Fruit fly (Drosophila melanogaster) whole organism, embryonic: ENCODE results near the gene Cdc45.

Source experiments
- Atf3 ChIP-seq: fragments of 200-800 bp; sonication (Bioruptor generic); optimal IDR thresholded peaks from 3 replicates; lab custom pipeline; 2016; ENCODE audit warnings: missing biosample characterization, missing genetic modification characterization
- Awh ChIP-seq: fragments of 200-800 bp; sonication (Bioruptor generic); IDR thresholded peaks from 2 replicates; pipeline ENCODE4, ENCODE4 v1.3.6; 2022; ENCODE audit warnings: missing biosample characterization, missing genetic modification characterization
- CG1024 ChIP-seq: fragments of 200-800 bp; sonication (Bioruptor generic); IDR thresholded peaks from 2 replicates; pipeline ENCODE4 v1.3.6; 2022; ENCODE audit warnings: missing biosample characterization, missing genetic modification characterization
- CG10267 ChIP-seq: fragments of 200-800 bp; sonication (Bioruptor generic); optimal IDR thresholded peaks from 2 replicates; lab custom pipeline; 2018; ENCODE audit warnings: missing biosample characterization, mild to moderate bottlenecking, missing genetic modification characterization, moderate library complexity
- CG10431 ChIP-seq: fragments of 200-800 bp; sonication (Bioruptor generic); optimal IDR thresholded peaks from 3 replicates; lab custom pipeline; 2018; ENCODE audit warnings: missing biosample characterization, mild to moderate bottlenecking, missing genetic modification characterization
- CG10462 ChIP-seq: fragments of 200-800 bp; sonication (Bioruptor generic); optimal IDR thresholded peaks from 2 replicates; lab custom pipeline; 2016; ENCODE audit warnings: missing biosample characterization, missing genetic modification characterization
- CG11560 ChIP-seq: fragments of 200-800 bp; sonication (Bioruptor generic); IDR thresholded peaks from 3 replicates; pipeline ENCODE4 v1.3.6; 2022; ENCODE audit warnings: missing biosample characterization, missing genetic modification characterization
- CG1233 ChIP-seq: fragments of 200-800 bp; sonication (Bioruptor generic); optimal IDR thresholded peaks from 4 replicates; lab custom pipeline; 2018; ENCODE audit warnings: missing biosample characterization, mild to moderate bottlenecking, missing genetic modification characterization
- CG13123 ChIP-seq: fragments of 200-800 bp; sonication (Bioruptor generic); optimal IDR thresholded peaks from 2 replicates; lab custom pipeline; 2016; ENCODE audit warnings: missing biosample characterization, missing genetic modification characterization
- CG13287 ChIP-seq: fragments of 200-800 bp; sonication (Bioruptor generic); IDR thresholded peaks from 2 replicates; pipeline ENCODE4 v1.3.6; 2022; ENCODE audit warnings: missing biosample characterization, missing genetic modification characterization; ENCODE audit not compliant: partially characterized antibody
- CG16815 ChIP-seq: fragments of 200-800 bp; sonication (Bioruptor generic); optimal IDR thresholded peaks from 3 replicates; lab custom pipeline; 2017; ENCODE audit warnings: missing biosample characterization, mild to moderate bottlenecking, missing genetic modification characterization
- CG17186 ChIP-seq: fragments of 200-800 bp; sonication (Bioruptor generic); optimal IDR thresholded peaks from 3 replicates; lab custom pipeline; 2017; ENCODE audit warnings: missing biosample characterization, missing genetic modification reagents, missing genetic modification characterization
- CG17829 ChIP-seq: fragments of 200-800 bp; optimal IDR thresholded peaks from 2 replicates; lab custom pipeline; 2019; ENCODE audit warnings: missing biosample characterization, mild to moderate bottlenecking, missing genetic modification characterization, moderate library complexity
- CG17912 ChIP-seq: fragments of 200-800 bp; sonication (Bioruptor generic); optimal IDR thresholded peaks from 2 replicates; lab custom pipeline; 2018; ENCODE audit warnings: missing biosample characterization, mild to moderate bottlenecking, missing genetic modification characterization
- CG18764 ChIP-seq: fragments of 200-800 bp; sonication (Bioruptor generic); optimal IDR thresholded peaks from 3 replicates; lab custom pipeline; 2016; ENCODE audit warnings: missing biosample characterization, missing genetic modification characterization
- CG2116 ChIP-seq: fragments of 200-800 bp; sonication (Bioruptor generic); optimal IDR thresholded peaks from 3 replicates; lab custom pipeline; 2018; ENCODE audit warnings: missing biosample characterization, mild to moderate bottlenecking, missing genetic modification characterization
- CG2120 ChIP-seq: fragments of 200-800 bp; sonication (Bioruptor generic); optimal IDR thresholded peaks from 3 replicates; lab custom pipeline; 2016; ENCODE audit warnings: missing biosample characterization, missing genetic modification characterization
- CG2129 ChIP-seq: fragments of 200-800 bp; sonication (Bioruptor generic); IDR thresholded peaks from 2 replicates; pipeline ENCODE4 v1.3.6; 2022; ENCODE audit warnings: missing biosample characterization, missing genetic modification characterization; ENCODE audit not compliant: partially characterized antibody
- CG2199 ChIP-seq: fragments of 200-800 bp; sonication (Bioruptor generic); IDR thresholded peaks from 3 replicates; pipeline ENCODE4 v1.3.6; 2022; ENCODE audit warnings: missing biosample characterization, missing genetic modification characterization
- CG3163 ChIP-seq: fragments of 200-800 bp; sonication (Bioruptor generic); optimal IDR thresholded peaks from 3 replicates; lab custom pipeline; 2016; ENCODE audit warnings: missing biosample characterization, missing genetic modification characterization
- CG32767 ChIP-seq: fragments of 200-800 bp; sonication (Bioruptor generic); IDR thresholded peaks from 2 replicates; pipeline ENCODE4 v1.3.6; 2022; ENCODE audit warnings: missing biosample characterization, missing genetic modification characterization
- CG3281 ChIP-seq: fragments of 200-800 bp; sonication (Bioruptor generic); optimal IDR thresholded peaks from 3 replicates; lab custom pipeline; 2017; ENCODE audit warnings: missing biosample characterization, mild to moderate bottlenecking, missing genetic modification characterization
- CG33557 ChIP-seq: fragments of 200-800 bp; sonication (Bioruptor generic); optimal IDR thresholded peaks from 2 replicates; lab custom pipeline; 2019; ENCODE audit warnings: missing biosample characterization, mild to moderate bottlenecking, missing genetic modification characterization, moderate library complexity
- CG3847 ChIP-seq: fragments of 200-800 bp; sonication (Bioruptor generic); IDR thresholded peaks from 2 replicates; pipeline ENCODE4 v1.3.6; 2022; ENCODE audit warnings: missing biosample characterization, missing genetic modification characterization
- CG4820 ChIP-seq: fragments of 200-800 bp; sonication (Bioruptor generic); optimal IDR thresholded peaks from 3 replicates; lab custom pipeline; 2016; ENCODE audit warnings: missing biosample characterization, missing genetic modification characterization
- CG5245 ChIP-seq: fragments of 200-800 bp; sonication (Bioruptor generic); optimal IDR thresholded peaks from 3 replicates; lab custom pipeline; 2016; ENCODE audit warnings: missing biosample characterization, missing genetic modification characterization
- CG6272 ChIP-seq: fragments of 200-800 bp; sonication (Bioruptor generic); IDR thresholded peaks from 2 replicates; pipeline ENCODE4 v1.3.6; 2022; ENCODE audit warnings: missing biosample characterization, missing genetic modification characterization
- CG8089 ChIP-seq: fragments of 200-800 bp; sonication (Bioruptor generic); optimal IDR thresholded peaks from 3 replicates; lab custom pipeline; 2016; ENCODE audit warnings: missing biosample characterization, missing genetic modification characterization
- CG8281 ChIP-seq: fragments of 200-800 bp; sonication (Bioruptor generic); optimal IDR thresholded peaks from 2 replicates; lab custom pipeline; 2018; ENCODE audit warnings: missing biosample characterization, mild to moderate bottlenecking, missing genetic modification characterization, moderate library complexity
- Chrac-16 ChIP-seq: fragments of 200-800 bp; sonication (Bioruptor generic); optimal IDR thresholded peaks from 3 replicates; lab custom pipeline; 2016; ENCODE audit warnings: missing biosample characterization, missing genetic modification characterization
- Nf-YA ChIP-seq: fragments of 200-800 bp; sonication (Bioruptor generic); IDR thresholded peaks from 2 replicates; pipeline ENCODE4 v1.3.6; 2022; ENCODE audit warnings: missing biosample characterization, missing genetic modification characterization
- bcd ChIP-seq: fragments of 200-800 bp; sonication (Bioruptor generic); optimal IDR thresholded peaks from 2 replicates; lab custom pipeline; 2017; ENCODE audit warnings: missing biosample characterization, mild to moderate bottlenecking, missing genetic modification characterization
- bowl ChIP-seq: fragments of 200-800 bp; sonication (Bioruptor generic); IDR thresholded peaks from 2 replicates; pipeline ENCODE4 v1.3.6; 2022; ENCODE audit warnings: missing biosample characterization, missing genetic modification characterization
- cas ChIP-seq: fragments of 200-800 bp; sonication (Bioruptor generic); IDR thresholded peaks from 2 replicates; pipeline ENCODE4 v1.3.6; 2022; ENCODE audit warnings: missing biosample characterization, missing genetic modification characterization
- ci ChIP-seq: fragments of 200-800 bp; sonication (Bioruptor generic); IDR thresholded peaks from 3 replicates; pipeline ENCODE4 v1.3.6; 2022; ENCODE audit warnings: missing biosample characterization, missing genetic modification characterization
- corto ChIP-seq: fragments of 200-800 bp; sonication (Bioruptor generic); optimal IDR thresholded peaks from 2 replicates; lab custom pipeline; 2016; ENCODE audit warnings: missing biosample characterization, mild to moderate bottlenecking, missing genetic modification characterization, moderate library complexity
- dimm ChIP-seq: fragments of 200-800 bp; sonication (Bioruptor generic); IDR thresholded peaks from 2 replicates; pipeline ENCODE4 v1.3.6; 2022; ENCODE audit warnings: missing biosample characterization, missing genetic modification characterization
- emc ChIP-seq: fragments of 200-800 bp; sonication (Bioruptor generic); optimal IDR thresholded peaks from 2 replicates; lab custom pipeline; 2016; ENCODE audit warnings: missing biosample characterization, missing genetic modification characterization
- gce ChIP-seq: fragments of 200-800 bp; sonication (Bioruptor generic); IDR thresholded peaks from 3 replicates; pipeline ENCODE4 v1.3.6; 2022; ENCODE audit warnings: missing biosample characterization, missing genetic modification characterization
- gsb ChIP-seq: fragments of 200-800 bp; sonication (Bioruptor generic); IDR thresholded peaks from 2 replicates; pipeline ENCODE4 v1.3.6; 2022; ENCODE audit warnings: missing biosample characterization, missing genetic modification characterization
- h ChIP-seq: fragments of >200 bp; optimal IDR thresholded peaks from 2 replicates; lab custom pipeline; 2017
- her ChIP-seq: fragments of 200-800 bp; sonication (Bioruptor generic); optimal IDR thresholded peaks from 2 replicates; lab custom pipeline; 2016; ENCODE audit warnings: missing biosample characterization, missing genetic modification characterization
- lbe ChIP-seq: fragments of 200-800 bp; sonication (Bioruptor generic); optimal IDR thresholded peaks from 2 replicates; lab custom pipeline; 2016; ENCODE audit warnings: missing biosample characterization, mild to moderate bottlenecking, missing genetic modification characterization
- oc ChIP-seq: fragments of 200-800 bp; sonication (Bioruptor generic); optimal IDR thresholded peaks from 2 replicates; lab custom pipeline; 2018; ENCODE audit warnings: missing biosample characterization, mild to moderate bottlenecking, missing genetic modification characterization, moderate library complexity
- pb ChIP-seq: fragments of 200-800 bp; sonication (Bioruptor generic); optimal IDR thresholded peaks from 3 replicates; lab custom pipeline; 2016; ENCODE audit warnings: missing biosample characterization, missing genetic modification characterization
- sd ChIP-seq: fragments of 200-800 bp; sonication (Bioruptor generic); optimal IDR thresholded peaks from 3 replicates; lab custom pipeline; 2018; ENCODE audit warnings: missing biosample characterization, mild to moderate bottlenecking, missing genetic modification characterization, moderate library complexity
- sens ChIP-seq: fragments of 200-800 bp; sonication (Bioruptor generic); peaks from one replicate; lab custom pipeline; 2016; ENCODE audit warnings: missing biosample characterization, missing genetic modification characterization
- sisA ChIP-seq: fragments of 200-800 bp; sonication (Bioruptor generic); IDR thresholded peaks from 2 replicates; pipeline ENCODE4 v1.3.6; 2022; ENCODE audit warnings: missing biosample characterization, missing genetic modification characterization
- slou ChIP-seq: fragments of 200-800 bp; sonication (Bioruptor generic); optimal IDR thresholded peaks from 3 replicates; lab custom pipeline; 2016; ENCODE audit warnings: missing biosample characterization, missing genetic modification characterization
- tio ChIP-seq: fragments of 200-800 bp; sonication (Bioruptor generic); optimal IDR thresholded peaks from 2 replicates; lab custom pipeline; 2017; ENCODE audit warnings: missing biosample characterization, missing genetic modification characterization, inconsistent platforms
- vvl ChIP-seq: fragments of 200-800 bp; sonication (Bioruptor generic); IDR thresholded peaks from 2 replicates; pipeline ENCODE4 v1.3.6; 2022; ENCODE audit warnings: missing biosample characterization, missing genetic modification characterization

Gene Cdc45

dm6 chrX:1052684-1053389 is 22.5 kb upstream of the Cdc45 start (continued):
- no peak for TF ChIP-seq CG13287 (GFP tag; lab: Robert Waterston, UW)
- peak; percentile 13 for TF ChIP-seq CG18764 (GFP tag; lab: Kevin White, UChicago)
- peak; percentile 26 for TF ChIP-seq CG4820 (GFP tag; lab: Kevin White, UChicago)
- TF ChIP-seq slou (GFP tag; lab: Kevin White, UChicago): no peak
- TF ChIP-seq bowl (GFP tag; lab: Robert Waterston, UW): no peak
- no peak for TF ChIP-seq pb (GFP tag; lab: Kevin White, UChicago)
- peak; percentile 15 for TF ChIP-seq oc (tag; lab: Kevin White, UChicago)
- TF ChIP-seq sens (GFP tag; lab: Kevin White, UChicago): peak; percentile 90
- TF ChIP-seq CG11560 (tag; lab: Robert Waterston, UW): no peak
- TF ChIP-seq CG2199 (GFP tag; lab: Robert Waterston, UW): no peak
- no peak for TF ChIP-seq emc
- no peak for TF ChIP-seq tio (GFP tag; lab: Kevin White, UChicago)
- no peak for TF ChIP-seq Awh (GFP tag; lab: Robert Waterston, UW)
- TF ChIP-seq CG2129 (GFP tag; lab: Robert Waterston, UW): no peak
- TF ChIP-seq gsb (GFP tag; lab: Robert Waterston, UW): no peak
- no peak for TF ChIP-seq CG3847 (GFP tag; lab: Robert Waterston, UW)
- no peak for TF ChIP-seq cas (GFP tag; lab: Robert Waterston, UW)
- peak; percentile 37 for TF ChIP-seq CG2120 (GFP tag; lab: Kevin White, UChicago)
- TF ChIP-seq ci: peak; percentile 56; the same call in 2 of the 3 replicates
- no peak for TF ChIP-seq CG17186
- TF ChIP-seq gce (GFP tag; lab: Robert Waterston, UW): 0 out of 3 replicates have a peak, but pooled peaks have one; percentile 24
- TF ChIP-seq CG3163 (GFP tag; lab: Kevin White, UChicago): no peak
- TF ChIP-seq CG1233: peak; percentile 20
- no peak for TF ChIP-seq CG3281
- no peak for TF ChIP-seq h
- TF ChIP-seq bcd (GFP tag; lab: Kevin White, UChicago): peak; percentile 34
- peak; percentile 17 for TF ChIP-seq CG16815 (GFP tag; lab: Kevin White, UChicago)
- TF ChIP-seq CG1024: 0 out of 2 replicates have a peak, but pooled peaks have one; percentile 29
- TF ChIP-seq CG8089 (GFP tag; lab: Kevin White, UChicago): peak; percentile 18
- TF ChIP-seq Chrac-16 (GFP tag; lab: Kevin White, UChicago): peak; percentile 2
- peak; percentile 15 for TF ChIP-seq her (GFP tag; lab: Kevin White, UChicago)
- TF ChIP-seq CG13123 (GFP tag; lab: Kevin White, UChicago): no peak
- TF ChIP-seq CG8281 (tag; lab: Kevin White, UChicago): no peak
- peak; percentile 70; the same call in 1 of the 2 replicates for TF ChIP-seq vvl (GFP tag; lab: Robert Waterston, UW)
- peak; percentile 29 for TF ChIP-seq CG17829 (tag; lab: Kevin White, UChicago)
- no peak for TF ChIP-seq corto
- peak; percentile 21 for TF ChIP-seq CG5245
- no peak for TF ChIP-seq CG6272 (GFP tag; lab: Robert Waterston, UW)
- peak; percentile 55; the same call in 1 of the 2 replicates for TF ChIP-seq sisA (GFP tag; lab: Robert Waterston, UW)
- TF ChIP-seq dimm (GFP tag; lab: Robert Waterston, UW): no peak
- peak; percentile 9 for TF ChIP-seq lbe (GFP tag; lab: Kevin White, UChicago)
- no peak for TF ChIP-seq CG2116 (GFP tag; lab: Kevin White, UChicago)
- no peak for TF ChIP-seq Atf3 (GFP tag; lab: Kevin White, UChicago)
- TF ChIP-seq CG10267 (tag; lab: Kevin White, UChicago): peak; percentile 16
- no peak for TF ChIP-seq sd (tag; lab: Kevin White, UChicago)
- peak; percentile 2 for TF ChIP-seq CG33557 (GFP tag; lab: Kevin White, UChicago)
- TF ChIP-seq CG10462 (GFP tag; lab: Kevin White, UChicago): no peak
- no peak for TF ChIP-seq Nf-YA (GFP tag; lab: Robert Waterston, UW)
- TF ChIP-seq CG10431: no peak
- TF ChIP-seq CG17912: no peak
- peak; percentile 19; the same call in 1 of the 2 replicates for TF ChIP-seq CG32767 (GFP tag; lab: Robert Waterston, UW)
